Worm (Caenorhabditis elegans) whole organism, L4 larva: ENCODE data around the gene daf-12.

Experiments used
- D1046.2 ChIP-seq: fragments of 200-800 bp; sonication (Bioruptor generic); IDR thresholded peaks from 2 replicates; pipeline ENCODE4 v1.3.6; 2022; ENCODE audit warnings: missing genetic modification characterization, missing compliant biosample characterization
- F26F4.8 ChIP-seq: fragments of 200-800 bp; sonication (Bioruptor generic); conservative IDR thresholded peaks from 2 replicates; pipeline ENCODE4 v1.3.6; 2022; ENCODE audit warnings: missing genetic modification characterization, missing compliant biosample characterization
- F37D6.2 ChIP-seq: sonication (generic microtip); optimal IDR thresholded peaks from 2 replicates; lab custom pipeline; 2016; ENCODE audit warnings: mild to moderate bottlenecking, missing genetic modification characterization, missing compliant biosample characterization
- F49E8.2 ChIP-seq: sonication (generic microtip); optimal IDR thresholded peaks from 2 replicates; lab custom pipeline; 2016; ENCODE audit warnings: missing compliant biosample characterization, mild to moderate bottlenecking, missing genetic modification characterization, borderline replicate concordance
- Y5F2A.4 ChIP-seq: fragments of 200-800 bp; sonication (Bioruptor generic); optimal IDR thresholded peaks from 2 replicates; lab custom pipeline; 2018; ENCODE audit warnings: mild to moderate bottlenecking, missing genetic modification characterization, missing compliant biosample characterization
- Y75B8A.6 ChIP-seq: fragments of 200-800 bp; sonication (Bioruptor generic); IDR thresholded peaks from 2 replicates; pipeline ENCODE4 v1.3.6; 2022; ENCODE audit warnings: missing genetic modification reagents, missing genetic modification characterization, missing compliant biosample characterization
- ZK337.2 ChIP-seq: fragments of 200-800 bp; sonication (Bioruptor generic); IDR thresholded peaks from 2 replicates; pipeline ENCODE4 v1.3.6; 2022; ENCODE audit warnings: missing genetic modification reagents, missing genetic modification characterization, missing compliant biosample characterization
- ZK546.5 ChIP-seq, 2 experiments: sonication (generic microtip); optimal IDR thresholded peaks; 2 replicates each; lab custom pipeline; 2017; ENCODE audit warnings: missing biosample characterization in 2 of 2, missing genetic modification characterization in 2 of 2
- aha-1 ChIP-seq: fragments of 150-350 bp; peaks from one replicate; lab custom pipeline; 2014; ENCODE audit warnings: missing biosample characterization, missing genetic modification characterization
- aly-2 ChIP-seq: sonication (generic microtip); optimal IDR thresholded peaks from 2 replicates; lab custom pipeline; 2018; ENCODE audit warnings: missing biosample characterization, missing genetic modification characterization
- attf-4 ChIP-seq: sonication (generic microtip); optimal IDR thresholded peaks from 3 replicates; lab custom pipeline; 2017; ENCODE audit warnings: missing biosample characterization, missing genetic modification characterization
- ceh-20 ChIP-seq: fragments of 200-800 bp; sonication (Bioruptor generic); IDR thresholded peaks from 2 replicates; pipeline ENCODE4 v1.3.6; 2022; ENCODE audit warnings: missing genetic modification reagents, missing genetic modification characterization, missing compliant biosample characterization
- ceh-28 ChIP-seq: fragments of 150-350 bp; optimal IDR thresholded peaks from 2 replicates; lab custom pipeline; 2014; ENCODE audit warnings: missing biosample characterization, missing genetic modification reagents, missing genetic modification characterization
- ceh-32 ChIP-seq: sonication (generic microtip); optimal IDR thresholded peaks from 2 replicates; lab custom pipeline; 2016; ENCODE audit warnings: mild to moderate bottlenecking, missing genetic modification characterization, missing compliant biosample characterization; ENCODE audit not compliant: poor library complexity
- cey-2 ChIP-seq: sonication (generic microtip); optimal IDR thresholded peaks from 3 replicates; lab custom pipeline; 2017; ENCODE audit warnings: missing genetic modification characterization, mild to moderate bottlenecking, missing compliant biosample characterization, antibody characterized with exemption, borderline replicate concordance; ENCODE audit not compliant: insufficient read depth
- ctbp-1 ChIP-seq: fragments of 200-800 bp; sonication (Bioruptor generic); IDR thresholded peaks from 2 replicates; pipeline ENCODE4 v1.3.6; 2022; ENCODE audit warnings: missing genetic modification reagents, missing genetic modification characterization, missing compliant biosample characterization
- daf-12 ChIP-seq: fragments of 150-350 bp; optimal IDR thresholded peaks from 2 replicates; lab custom pipeline; 2014; ENCODE audit warnings: missing biosample characterization, missing genetic modification reagents, missing genetic modification characterization
- daf-8 ChIP-seq: fragments of 200-800 bp; sonication (Bioruptor generic); IDR thresholded peaks from 2 replicates; pipeline ENCODE4 v1.3.6; 2022; ENCODE audit warnings: missing genetic modification characterization, missing compliant biosample characterization
- dmd-6 ChIP-seq: fragments of 200-800 bp; sonication (Bioruptor generic); IDR thresholded peaks from 2 replicates; pipeline ENCODE4 v1.3.6; 2022; ENCODE audit warnings: missing genetic modification reagents, missing genetic modification characterization, missing compliant biosample characterization
- dve-1 ChIP-seq: sonication (generic microtip); optimal IDR thresholded peaks from 2 replicates; lab custom pipeline; 2017; ENCODE audit warnings: antibody characterized with exemption, mild to moderate bottlenecking, missing genetic modification characterization, missing compliant biosample characterization; ENCODE audit not compliant: insufficient read depth
- egl-27 ChIP-seq: sonication (generic microtip); optimal IDR thresholded peaks from 3 replicates; lab custom pipeline; 2017; ENCODE audit warnings: missing biosample characterization, missing genetic modification reagents, missing genetic modification characterization
- hlh-11 ChIP-seq: fragments of 200-800 bp; sonication (Bioruptor generic); optimal IDR thresholded peaks from 2 replicates; lab custom pipeline; 2018; ENCODE audit warnings: mild to moderate bottlenecking, missing genetic modification characterization, missing compliant biosample characterization
- hlh-30 ChIP-seq: sonication (generic microtip); optimal IDR thresholded peaks from 2 replicates; lab custom pipeline; 2017; ENCODE audit warnings: antibody characterized with exemption, mild to moderate bottlenecking, missing genetic modification characterization, missing compliant biosample characterization; ENCODE audit not compliant: insufficient read depth
- lin-1 ChIP-seq: fragments of 200-800 bp; sonication (Bioruptor generic); IDR thresholded peaks from 2 replicates; pipeline ENCODE4 v1.3.6; 2022; ENCODE audit warnings: missing genetic modification reagents, missing genetic modification characterization, missing compliant biosample characterization
- lin-13 ChIP-seq: fragments of 150-350 bp; optimal IDR thresholded peaks from 2 replicates; lab custom pipeline; 2014; ENCODE audit warnings: missing biosample characterization, missing genetic modification reagents, missing genetic modification characterization
- lin-15B ChIP-seq: fragments of 150-350 bp; sonication (generic microtip); optimal IDR thresholded peaks from 3 replicates; lab custom pipeline; 2014; ENCODE audit warnings: missing biosample characterization, missing genetic modification characterization
- lin-39 ChIP-seq: fragments of 150-350 bp; optimal IDR thresholded peaks from 2 replicates; lab custom pipeline; 2014; ENCODE audit warnings: missing biosample characterization, missing genetic modification reagents, missing genetic modification characterization
- lsy-2 ChIP-seq, 2 experiments: fragments of 150-350 bp in 1 of 2; sonication (generic microtip) in 1 of 2; optimal IDR thresholded peaks; 2 replicates each; lab custom pipeline; 2014 to 2017; ENCODE audit warnings: missing biosample characterization in 2 of 2, missing genetic modification characterization in 2 of 2
- madf-5 ChIP-seq, 2 experiments: fragments of 200-800 bp; sonication (Bioruptor generic); IDR thresholded peaks; 2 replicates each; pipeline ENCODE4 v1.3.6; 2022; ENCODE audit warnings: missing compliant biosample characterization in 2 of 2, missing genetic modification characterization in 2 of 2
- mdl-1 ChIP-seq, 2 experiments: fragments of 150-350 bp in 1 of 2; sonication (generic microtip) in 1 of 2; optimal IDR thresholded peaks; 2 replicates each; lab custom pipeline; 2014 to 2017; ENCODE audit warnings: missing biosample characterization in 2 of 2, missing genetic modification characterization in 2 of 2
- mdt-29 ChIP-seq: fragments of 200-800 bp; sonication (Bioruptor generic); IDR thresholded peaks from 2 replicates; pipeline ENCODE4 v1.3.6; 2022; ENCODE audit warnings: missing genetic modification reagents, missing genetic modification characterization, missing compliant biosample characterization
- mep-1 ChIP-seq: fragments of 150-350 bp; sonication (generic microtip); optimal IDR thresholded peaks from 3 replicates; lab custom pipeline; 2014; ENCODE audit warnings: missing biosample characterization, missing genetic modification characterization
- nhr-102 ChIP-seq: sonication (generic microtip); optimal IDR thresholded peaks from 2 replicates; lab custom pipeline; 2016; ENCODE audit warnings: mild to moderate bottlenecking, missing genetic modification characterization, moderate library complexity, missing compliant biosample characterization
- nhr-237 ChIP-seq: sonication (generic microtip); optimal IDR thresholded peaks from 2 replicates; lab custom pipeline; 2017; ENCODE audit warnings: missing biosample characterization, missing genetic modification characterization
- nhr-25 ChIP-seq: sonication (generic microtip); optimal IDR thresholded peaks from 2 replicates; lab custom pipeline; 2017; ENCODE audit warnings: missing genetic modification characterization, mild to moderate bottlenecking, missing compliant biosample characterization, antibody characterized with exemption, moderate library complexity, borderline replicate concordance; ENCODE audit not compliant: insufficient read depth
- nhr-28 ChIP-seq: fragments of 150-350 bp; optimal IDR thresholded peaks from 2 replicates; lab custom pipeline; 2014; ENCODE audit warnings: missing biosample characterization, missing genetic modification characterization
- nhr-41 ChIP-seq: fragments of 200-800 bp; sonication (Bioruptor generic); IDR thresholded peaks from 2 replicates; pipeline ENCODE4 v1.3.6; 2022; ENCODE audit warnings: missing genetic modification reagents, missing genetic modification characterization, missing compliant biosample characterization
- nhr-42 ChIP-seq: fragments of 200-800 bp; sonication (Bioruptor generic); IDR thresholded peaks from 2 replicates; pipeline ENCODE4 v1.3.6; 2022; ENCODE audit warnings: missing genetic modification characterization, missing compliant biosample characterization
- nhr-48 ChIP-seq: sonication (generic microtip); optimal IDR thresholded peaks from 2 replicates; lab custom pipeline; 2016; ENCODE audit warnings: mild to moderate bottlenecking, missing genetic modification characterization, missing compliant biosample characterization
- rbr-2 ChIP-seq: sonication (generic microtip); optimal IDR thresholded peaks from 2 replicates; lab custom pipeline; 2016; ENCODE audit warnings: missing genotype, missing genetic modification characterization, missing compliant biosample characterization
- set-16 ChIP-seq: fragments of 200-800 bp; sonication (Bioruptor generic); IDR thresholded peaks from 2 replicates; pipeline ENCODE4 v1.3.6; 2022; ENCODE audit warnings: missing genetic modification reagents, missing genetic modification characterization, missing compliant biosample characterization
- spr-1 ChIP-seq: sonication (generic microtip); optimal IDR thresholded peaks from 2 replicates; lab custom pipeline; 2016; ENCODE audit warnings: mild to moderate bottlenecking, missing genetic modification characterization, missing compliant biosample characterization
- tag-97 ChIP-seq: fragments of 200-800 bp; sonication (Bioruptor generic); IDR thresholded peaks from 2 replicates; pipeline ENCODE4 v1.3.6; 2022; ENCODE audit warnings: missing genetic modification characterization, missing compliant biosample characterization
- tra-1 ChIP-seq: fragments of 200-800 bp; sonication (Bioruptor generic); IDR thresholded peaks from 2 replicates; pipeline ENCODE4 v1.3.6; 2022; ENCODE audit warnings: missing genetic modification reagents, missing genetic modification characterization, missing compliant biosample characterization
- vab-7 ChIP-seq: fragments of 200-800 bp; sonication (Bioruptor generic); IDR thresholded peaks from 2 replicates; pipeline ENCODE4 v1.3.6; 2022; ENCODE audit warnings: missing genetic modification reagents, missing genetic modification characterization, missing compliant biosample characterization
- zfp-2 ChIP-seq: sonication (generic microtip); optimal IDR thresholded peaks from 2 replicates; lab custom pipeline; 2016; ENCODE audit warnings: mild to moderate bottlenecking, missing genetic modification characterization, missing compliant biosample characterization
- zip-11 ChIP-seq: fragments of 200-800 bp; sonication (Bioruptor generic); IDR thresholded peaks from 2 replicates; pipeline ENCODE4 v1.3.6; 2022; ENCODE audit warnings: missing genetic modification characterization, missing compliant biosample characterization
- ztf-7 ChIP-seq: fragments of 150-350 bp; optimal IDR thresholded peaks from 2 replicates; lab custom pipeline; 2014; ENCODE audit warnings: missing biosample characterization, missing genetic modification characterization

The daf-12 gene

DNA sequence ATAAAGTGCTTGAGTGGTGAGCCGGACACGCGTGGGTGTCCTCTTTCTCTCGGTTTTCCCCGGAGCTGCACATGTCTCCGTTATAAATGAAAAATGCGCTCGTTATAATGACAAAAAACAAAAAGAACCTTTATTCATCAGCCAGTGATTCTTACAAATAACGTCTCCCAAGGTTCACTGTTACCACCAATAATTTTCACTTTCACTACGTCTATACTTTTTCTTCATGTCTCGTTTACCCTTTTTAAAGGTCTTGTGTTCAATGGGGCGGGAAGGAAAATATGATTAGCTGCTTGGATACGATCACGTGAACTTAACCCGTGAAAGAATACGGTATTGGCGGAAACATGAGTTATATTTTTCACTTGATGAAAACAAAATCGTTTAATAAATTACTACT lies 52.6 kb downstream of the daf-12 start (continued):
- TF ChIP-seq ceh-28 (tag; lab: Kevin White, UChicago) (no peak), lin-39 (tag; lab: Kevin White, UChicago) (no peak), mdt-29 (GFP tag; lab: Robert Waterston, UW) (no peak), set-16 (no peak), madf-5 (GFP tag; IDR thresholded peaks at IDR 0.05; lab: Robert Waterston, UW) (no peak), lin-1 (GFP tag; lab: Robert Waterston, UW) (no peak), rbr-2 (tag; lab: Kevin White, UChicago) (no peak), hlh-11 (tag; lab: Kevin White, UChicago) (peak; percentile 68), attf-4 (no peak), ctbp-1 (no peak), daf-8 (no peak), tra-1 (peak; percentile 49; the same call in 1 of the 2 replicates), cey-2 (tag; lab: Kevin White, UChicago) (peak; percentile 1), vab-7 (no peak), lin-13 (GFP tag; lab: Kevin White, UChicago) (no peak), dmd-6 (GFP tag; lab: Robert Waterston, UW) (peak; percentile 31; the same call in 1 of the 2 replicates), F49E8.2 (tag; lab: Kevin White, UChicago) (no peak)

DNA sequence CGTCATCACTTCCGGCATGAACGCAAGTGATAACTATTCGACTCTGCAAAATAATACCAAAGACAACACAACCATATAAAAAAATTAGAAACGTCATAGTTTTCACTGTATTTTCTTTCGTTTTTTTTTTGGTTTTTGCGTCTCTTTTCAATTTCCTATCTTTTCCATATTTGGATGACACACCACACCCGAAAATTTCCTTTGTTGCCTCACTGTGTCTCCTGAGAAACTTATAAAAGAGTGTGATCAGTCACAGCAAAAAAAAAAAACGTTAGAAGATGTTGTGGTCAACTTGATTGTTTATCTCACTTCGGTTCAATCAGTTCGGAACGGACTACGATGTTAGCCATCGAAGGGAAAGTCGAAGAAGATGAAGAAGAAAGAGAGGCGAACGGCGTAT lies 54.0 kb downstream of the daf-12 start:
- peak in 1 of 2 experiments; percentile 31 for TF ChIP-seq lsy-2 (tag; optimal IDR thresholded peaks at IDR 0.05; lab: Kevin White, UChicago)
- TF ChIP-seq tag-97 (GFP tag; lab: Robert Waterston, UW), result no peak
- peak; percentile 61 for TF ChIP-seq hlh-11 (tag; lab: Kevin White, UChicago)
- peak; percentile 56 for TF ChIP-seq hlh-30 (tag; lab: Kevin White, UChicago)
- no peak for TF ChIP-seq nhr-237 (tag; lab: Kevin White, UChicago)
- TF ChIP-seq rbr-2 (tag; lab: Kevin White, UChicago), result no peak
- TF ChIP-seq zip-11 (GFP tag; lab: Robert Waterston, UW), result no peak
- no peak for TF ChIP-seq ztf-7
- TF ChIP-seq cey-2 (tag; lab: Kevin White, UChicago), result peak; percentile 3
- peak; percentile 34 for TF ChIP-seq aha-1
- TF ChIP-seq egl-27, result no peak
- no peak for TF ChIP-seq nhr-41 (GFP tag; lab: Robert Waterston, UW)
- TF ChIP-seq nhr-28 (tag; lab: Kevin White, UChicago), result peak; percentile 76
- peak; percentile 6 for TF ChIP-seq nhr-48
- TF ChIP-seq lin-13 (GFP tag; lab: Kevin White, UChicago), result no peak
- peak; percentile 47; the same call in 1 of the 2 replicates for TF ChIP-seq dmd-6 (GFP tag; lab: Robert Waterston, UW)
- TF ChIP-seq ZK546.5 (tag; optimal IDR thresholded peaks at IDR 0.05; lab: Kevin White, UChicago), result no peak
- no peak for TF ChIP-seq Y75B8A.6
- peak; percentile 59 for TF ChIP-seq dve-1 (tag; lab: Kevin White, UChicago)
- no peak for TF ChIP-seq F26F4.8 (GFP tag; lab: Robert Waterston, UW)
- TF ChIP-seq, all 104 proteins: peak for 9

DNA sequence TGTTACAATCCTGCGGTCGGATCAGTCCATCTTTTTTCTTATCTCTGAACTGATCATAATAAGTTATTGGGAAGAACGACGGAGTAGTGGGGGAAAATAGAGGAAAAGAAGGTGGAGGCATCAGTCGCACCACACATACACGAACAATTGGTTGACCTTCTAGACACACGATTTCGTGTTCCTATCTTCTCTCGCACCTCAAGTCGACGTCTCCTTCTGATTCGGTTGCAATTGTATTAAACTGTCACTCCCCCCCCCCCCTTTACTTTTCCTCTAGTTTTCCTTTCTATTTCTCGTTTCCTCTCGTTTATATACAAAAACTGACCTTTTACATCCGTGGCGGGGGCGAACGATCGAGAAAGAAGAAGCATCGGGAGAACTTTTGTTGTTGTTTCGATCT lies 55.5 kb downstream of the daf-12 start:
- TF ChIP-seq ceh-32 (tag; lab: Kevin White, UChicago) (no peak), mdl-1 (tag; optimal IDR thresholded peaks at IDR 0.05; lab: Kevin White, UChicago) (no peak), zfp-2 (tag; lab: Kevin White, UChicago) (no peak), nhr-42 (GFP tag; lab: Robert Waterston, UW) (no peak), daf-12 (no peak), nhr-25 (tag; lab: Kevin White, UChicago) (peak; percentile 25), hlh-11 (tag; lab: Kevin White, UChicago) (peak; percentile 44), lsy-2 (tag; optimal IDR thresholded peaks at IDR 0.05; lab: Kevin White, UChicago) (no peak), D1046.2 (no peak), nhr-102 (no peak), nhr-28 (tag; lab: Kevin White, UChicago) (peak; percentile 74), hlh-30 (tag; lab: Kevin White, UChicago) (no peak), ZK337.2 (GFP tag; lab: Robert Waterston, UW) (no peak), aha-1 (peak; percentile 84), mep-1 (tag; lab: Kevin White, UChicago) (peak; percentile 25), vab-7 (no peak), Y5F2A.4 (no peak), aly-2 (tag; lab: Kevin White, UChicago) (no peak), spr-1 (tag; lab: Kevin White, UChicago) (no peak), lin-15B (tag; lab: Kevin White, UChicago) (no peak), ceh-20 (GFP tag; lab: Robert Waterston, UW) (no peak), F37D6.2 (tag; lab: Kevin White, UChicago) (no peak)
